Worm (Caenorhabditis elegans) whole organism, L3 larva: Measurements from ENCODE around the gene nspb-1.

Experiments used
- R02D3.7 ChIP-seq: fragments of 150-350 bp; optimal IDR thresholded peaks from 2 replicates; lab custom pipeline; 2014; ENCODE audit warnings: missing biosample characterization, missing genetic modification characterization
- ZK546.5 ChIP-seq: sonication (generic microtip); optimal IDR thresholded peaks from 2 replicates; lab custom pipeline; 2017; ENCODE audit warnings: missing biosample characterization, missing genetic modification characterization
- aly-2 ChIP-seq: fragments of 150-350 bp; optimal IDR thresholded peaks from 2 replicates; lab custom pipeline; 2014; ENCODE audit warnings: missing biosample characterization, missing genetic modification characterization
- ceh-28 ChIP-seq: fragments of 150-350 bp; optimal IDR thresholded peaks from 2 replicates; lab custom pipeline; 2014; ENCODE audit warnings: missing biosample characterization, missing genetic modification reagents, missing genetic modification characterization
- ceh-82 ChIP-seq: fragments of 150-350 bp; optimal IDR thresholded peaks from 2 replicates; lab custom pipeline; 2014; ENCODE audit warnings: missing biosample characterization, missing genetic modification characterization
- ceh-9 ChIP-seq: sonication (generic microtip); optimal IDR thresholded peaks from 2 replicates; lab custom pipeline; 2018; ENCODE audit warnings: missing biosample characterization, missing genetic modification characterization
- daf-12 ChIP-seq: fragments of 150-350 bp; optimal IDR thresholded peaks from 2 replicates; lab custom pipeline; 2014; ENCODE audit warnings: missing biosample characterization, missing genetic modification reagents, missing genetic modification characterization
- egl-27 ChIP-seq: sonication (generic microtip); optimal IDR thresholded peaks from 4 replicates; lab custom pipeline; 2017; ENCODE audit warnings: missing biosample characterization, missing genetic modification reagents, missing genetic modification characterization
- egl-5 ChIP-seq: fragments of 150-350 bp; optimal IDR thresholded peaks from 2 replicates; lab custom pipeline; 2017; ENCODE audit warnings: missing biosample characterization, missing genetic modification reagents, missing genetic modification characterization, inconsistent platforms
- elt-1 ChIP-seq: fragments of 150-350 bp; optimal IDR thresholded peaks from 2 replicates; lab custom pipeline; 2014; ENCODE audit warnings: missing biosample characterization, missing genetic modification characterization
- elt-2 ChIP-seq: sonication (generic microtip); optimal IDR thresholded peaks from 2 replicates; lab custom pipeline; 2016; ENCODE audit warnings: missing genetic modification reagents, mild to moderate bottlenecking, missing genetic modification characterization, missing compliant biosample characterization
- eor-1 ChIP-seq, 2 experiments: fragments of 150-350 bp; optimal IDR thresholded peaks; 2 replicates each; lab custom pipeline; 2014 to 2018; ENCODE audit warnings: missing biosample characterization in 2 of 2, missing genetic modification characterization in 2 of 2
- fkh-10 ChIP-seq: sonication (generic microtip); optimal IDR thresholded peaks from 2 replicates; lab custom pipeline; 2017; ENCODE audit warnings: missing biosample characterization, missing genetic modification reagents, missing genetic modification characterization
- fos-1 ChIP-seq: fragments of 150-350 bp; optimal IDR thresholded peaks from 2 replicates; lab custom pipeline; 2014; ENCODE audit warnings: missing biosample characterization, missing genetic modification characterization
- hmg-11 ChIP-seq: sonication (generic microtip); optimal IDR thresholded peaks from 2 replicates; lab custom pipeline; 2016; ENCODE audit warnings: missing genetic modification characterization, missing compliant biosample characterization
- jun-1 ChIP-seq: fragments of 150-350 bp; optimal IDR thresholded peaks from 2 replicates; lab custom pipeline; 2014; ENCODE audit warnings: missing biosample characterization, missing genetic modification reagents, missing genetic modification characterization
- lin-15B ChIP-seq: fragments of 150-350 bp; optimal IDR thresholded peaks from 2 replicates; lab custom pipeline; 2014; ENCODE audit warnings: missing biosample characterization, missing genetic modification characterization
- lin-39 ChIP-seq: fragments of 150-350 bp; optimal IDR thresholded peaks from 2 replicates; lab custom pipeline; 2018; ENCODE audit warnings: missing biosample characterization, missing genetic modification reagents, missing genetic modification characterization
- lsy-12 ChIP-seq: sonication (generic microtip); optimal IDR thresholded peaks from 2 replicates; lab custom pipeline; 2016; ENCODE audit warnings: mild to moderate bottlenecking, missing genetic modification characterization, missing compliant biosample characterization
- mdl-1 ChIP-seq: fragments of 150-350 bp; optimal IDR thresholded peaks from 2 replicates; lab custom pipeline; 2014; ENCODE audit warnings: missing biosample characterization, missing genetic modification characterization
- mml-1 ChIP-seq: fragments of 150-350 bp; sonication (generic microtip); optimal IDR thresholded peaks from 3 replicates; lab custom pipeline; 2014; ENCODE audit warnings: missing biosample characterization, missing genetic modification characterization
- nfya-1 ChIP-seq: sonication (generic microtip); optimal IDR thresholded peaks from 2 replicates; lab custom pipeline; 2017; ENCODE audit warnings: missing genetic modification characterization, mild to moderate bottlenecking, missing compliant biosample characterization, antibody characterized with exemption, moderate library complexity; ENCODE audit not compliant: insufficient read depth
- nhr-11 ChIP-seq: fragments of 150-350 bp; optimal IDR thresholded peaks from 2 replicates; lab custom pipeline; 2014; ENCODE audit warnings: missing biosample characterization, missing genetic modification characterization
- nhr-23 ChIP-seq: fragments of 150-350 bp; optimal IDR thresholded peaks from 2 replicates; lab custom pipeline; 2014; ENCODE audit warnings: missing biosample characterization, missing genetic modification reagents, missing genetic modification characterization
- nhr-25 ChIP-seq: sonication (generic microtip); optimal IDR thresholded peaks from 2 replicates; lab custom pipeline; 2017; ENCODE audit warnings: missing biosample characterization, missing genetic modification characterization
- nhr-43 ChIP-seq: sonication (generic microtip); optimal IDR thresholded peaks from 2 replicates; lab custom pipeline; 2016; ENCODE audit warnings: mild to moderate bottlenecking, missing genetic modification characterization, missing compliant biosample characterization; ENCODE audit not compliant: poor library complexity, severe bottlenecking
- nhr-76 ChIP-seq: fragments of 150-350 bp; sonication (generic microtip); optimal IDR thresholded peaks from 5 replicates; lab custom pipeline; 2014; ENCODE audit warnings: missing biosample characterization, missing genetic modification characterization
- nhr-77 ChIP-seq: fragments of 150-350 bp; optimal IDR thresholded peaks from 2 replicates; lab custom pipeline; 2014; ENCODE audit warnings: missing biosample characterization, missing genetic modification characterization
- pha-4 ChIP-seq: fragments of 150-350 bp; optimal IDR thresholded peaks from 2 replicates; lab custom pipeline; 2014; ENCODE audit warnings: missing biosample characterization, missing genetic modification reagents, missing genetic modification characterization
- pqm-1 ChIP-seq: fragments of 150-350 bp; optimal IDR thresholded peaks from 2 replicates; lab custom pipeline; 2017; ENCODE audit warnings: missing biosample characterization, missing genetic modification characterization, inconsistent platforms
- skn-1 ChIP-seq: fragments of 150-350 bp; optimal IDR thresholded peaks from 2 replicates; lab custom pipeline; 2014; ENCODE audit warnings: missing biosample characterization, missing genetic modification characterization
- snpc-4 ChIP-seq: fragments of 150-350 bp; optimal IDR thresholded peaks from 2 replicates; lab custom pipeline; 2014; ENCODE audit warnings: missing biosample characterization, missing genetic modification characterization
- tbx-2 ChIP-seq: sonication (generic microtip); optimal IDR thresholded peaks from 2 replicates; lab custom pipeline; 2016; ENCODE audit warnings: mild to moderate bottlenecking, missing genetic modification characterization, missing compliant biosample characterization
- unc-39 ChIP-seq: sonication (generic microtip); optimal IDR thresholded peaks from 4 replicates; lab custom pipeline; 2017; ENCODE audit warnings: missing biosample characterization, missing genetic modification characterization
- zag-1 ChIP-seq: fragments of 150-350 bp; optimal IDR thresholded peaks from 2 replicates; lab custom pipeline; 2014; ENCODE audit warnings: missing biosample characterization, missing genetic modification characterization

Gene nspb-1

ce11 chrIV:6588080-6588613 is 2.8 kb downstream of the nspb-1 start:
- no peak for TF ChIP-seq pqm-1 (tag; lab: Kevin White, UChicago)
- no peak for TF ChIP-seq fos-1 (tag; lab: Kevin White, UChicago)
- TF ChIP-seq nhr-11 (tag; lab: Kevin White, UChicago): no peak
- no peak for TF ChIP-seq zag-1 (tag; lab: Kevin White, UChicago)
- TF ChIP-seq mdl-1 (tag; lab: Kevin White, UChicago): no peak
- TF ChIP-seq ceh-9 (tag; lab: Kevin White, UChicago): no peak
- no peak for TF ChIP-seq egl-27

- TF ChIP-seq snpc-4 (tag; lab: Kevin White, UChicago) (peak; percentile 82), ceh-82 (no peak), pqm-1 (tag; lab: Kevin White, UChicago) (peak; percentile 62), jun-1 (peak; percentile 34), skn-1 (tag; lab: Kevin White, UChicago) (peak; percentile 83), lsy-12 (tag; lab: Kevin White, UChicago) (peak; percentile 27), nhr-25 (tag; lab: Kevin White, UChicago) (peak; percentile 89), ceh-28 (tag; lab: Kevin White, UChicago) (peak; percentile 18), R02D3.7 (peak; percentile 68), nhr-76 (no peak), mml-1 (tag; lab: Kevin White, UChicago) (no peak), unc-39 (tag; lab: Kevin White, UChicago) (no peak), hmg-11 (tag; lab: Kevin White, UChicago) (peak; percentile 76), elt-2 (peak; percentile 28), nhr-77 (no peak), lin-15B (tag; lab: Kevin White, UChicago) (peak; percentile 94), pha-4 (tag; lab: Kevin White, UChicago) (peak; percentile 97), lin-39 (tag; lab: Kevin White, UChicago) (peak; percentile 64), egl-5 (tag; lab: Kevin White, UChicago) (peak; percentile 71), ZK546.5 (tag; lab: Kevin White, UChicago) (no peak), nhr-43 (tag; lab: Kevin White, UChicago) (peak; percentile 69), fkh-10 (peak; percentile 44), daf-12 (tag; lab: Kevin White, UChicago) (no peak), elt-1 (tag; lab: Kevin White, UChicago) (no peak), nhr-23 (tag; lab: Kevin White, UChicago) (peak; percentile 85), nfya-1 (tag; lab: Kevin White, UChicago) (peak; percentile 86), ceh-9 (tag; lab: Kevin White, UChicago) (no peak)
Observed at ce11 chrIV:6585397-6585921, 5.5 kb downstream of the nspb-1 start, which contains the start of the genes F38A5.2 and dnj-11. TSS of gene F38A5.2 (minus strand) at chrIV:6585400. TSS of gene dnj-11 (plus strand) at chrIV:6585871.

- no peak for TF ChIP-seq aly-2 (tag; lab: Kevin White, UChicago)
- TF ChIP-seq pqm-1 (tag; lab: Kevin White, UChicago): no peak
- no peak for TF ChIP-seq nhr-43 (tag; lab: Kevin White, UChicago)
- TF ChIP-seq nhr-11 (tag; lab: Kevin White, UChicago): no peak
- TF ChIP-seq egl-5 (tag; lab: Kevin White, UChicago): no peak
- TF ChIP-seq lin-15B (tag; lab: Kevin White, UChicago): no peak
- no peak for TF ChIP-seq eor-1 (tag; optimal IDR thresholded peaks at IDR 0.05; lab: Kevin White, UChicago)
Observed at ce11 chrIV:6582604-6583003, 8.3 kb downstream of the nspb-1 start, which contains the start of gene odr-8. TSS of gene odr-8 (minus strand) at chrIV:6582704.

- TF ChIP-seq tbx-2: no peak
Observed at ce11 chrIV:6581658-6582057, 9.3 kb downstream of the nspb-1 start.
